Fruit fly (Drosophila melanogaster) whole organism, embryonic: Measurements from ENCODE around the gene wge.
A peak's percentile ranks its signal among the peaks of the same experiment; 100 is the strongest.

ENCODE experiments used
- Aef1 ChIP-seq: fragments of 200-800 bp; sonication (Bioruptor generic); IDR thresholded peaks from 3 replicates; pipeline ENCODE4 v1.3.6; 2022; ENCODE audit warnings: missing biosample characterization, missing genetic modification characterization
- Antp ChIP-seq: fragments of 200-800 bp; sonication (Bioruptor generic); optimal IDR thresholded peaks from 3 replicates; lab custom pipeline; 2016; ENCODE audit warnings: missing biosample characterization, missing genetic modification characterization
- B-H2 ChIP-seq: fragments of 200-800 bp; sonication (Bioruptor generic); optimal IDR thresholded peaks from 2 replicates; lab custom pipeline; 2018; ENCODE audit warnings: missing biosample characterization, mild to moderate bottlenecking, missing genetic modification characterization
- Blimp-1 ChIP-seq: fragments of 200-800 bp; sonication (Bioruptor generic); optimal IDR thresholded peaks from 3 replicates; lab custom pipeline; 2018; ENCODE audit warnings: missing biosample characterization, missing genetic modification characterization, mild to moderate bottlenecking, moderate library complexity, missing genetic modification reagents
- C15 ChIP-seq: fragments of 200-800 bp; sonication (Bioruptor generic); IDR thresholded peaks from 3 replicates; pipeline ENCODE4 v1.3.6; 2022; ENCODE audit warnings: missing biosample characterization, missing genetic modification characterization
- CG10366 ChIP-seq: fragments of 200-800 bp; sonication (Bioruptor generic); IDR thresholded peaks from 2 replicates; pipeline ENCODE4 v1.3.6; 2022; ENCODE audit warnings: missing biosample characterization, missing genetic modification characterization
- CG10979 ChIP-seq: fragments of 200-800 bp; sonication (Bioruptor generic); optimal IDR thresholded peaks from 2 replicates; lab custom pipeline; 2018; ENCODE audit warnings: missing biosample characterization, mild to moderate bottlenecking, missing genetic modification characterization, moderate library complexity
- CG11560 ChIP-seq: fragments of 200-800 bp; sonication (Bioruptor generic); IDR thresholded peaks from 3 replicates; pipeline ENCODE4 v1.3.6; 2022; ENCODE audit warnings: missing biosample characterization, missing genetic modification characterization
- CG12744 ChIP-seq: fragments of 200-800 bp; sonication (Bioruptor generic); optimal IDR thresholded peaks from 2 replicates; lab custom pipeline; 2016; ENCODE audit warnings: missing biosample characterization, missing genetic modification characterization
- CG12769 ChIP-seq: fragments of 200-800 bp; sonication (Bioruptor generic); optimal IDR thresholded peaks from 2 replicates; lab custom pipeline; 2019; ENCODE audit warnings: missing biosample characterization, mild to moderate bottlenecking, missing genetic modification characterization, moderate library complexity
- CG13424 ChIP-seq: fragments of 200-800 bp; sonication (Bioruptor generic); optimal IDR thresholded peaks from 2 replicates; lab custom pipeline; 2019; ENCODE audit warnings: missing biosample characterization, mild to moderate bottlenecking, missing genetic modification characterization, moderate library complexity
- CG1529 ChIP-seq: fragments of 200-800 bp; sonication (Bioruptor generic); optimal IDR thresholded peaks from 3 replicates; lab custom pipeline; 2018; ENCODE audit warnings: missing biosample characterization, missing genetic modification characterization
- CG32767 ChIP-seq: fragments of 200-800 bp; sonication (Bioruptor generic); IDR thresholded peaks from 2 replicates; pipeline ENCODE4 v1.3.6; 2022; ENCODE audit warnings: missing biosample characterization, missing genetic modification characterization
- CG32772 ChIP-seq: fragments of 200-800 bp; sonication (Bioruptor generic); IDR thresholded peaks from 2 replicates; pipeline ENCODE4 v1.3.6; 2022; ENCODE audit warnings: missing biosample characterization, missing genetic modification characterization
- CG4282 ChIP-seq: fragments of 200-800 bp; sonication (Bioruptor generic); optimal IDR thresholded peaks from 2 replicates; lab custom pipeline; 2016; ENCODE audit warnings: missing biosample characterization, missing genetic modification characterization
- CG4328 ChIP-seq: fragments of 200-800 bp; sonication (Bioruptor generic); optimal IDR thresholded peaks from 3 replicates; lab custom pipeline; 2017; ENCODE audit warnings: missing biosample characterization, missing genetic modification reagents, missing genetic modification characterization
- CG6791 ChIP-seq: fragments of 200-800 bp; sonication (Bioruptor generic); IDR thresholded peaks from 3 replicates; pipeline ENCODE4 v1.3.6; 2022; ENCODE audit warnings: missing biosample characterization, missing genetic modification characterization; ENCODE audit not compliant: partially characterized antibody
- Chrac-16 ChIP-seq: fragments of 200-800 bp; sonication (Bioruptor generic); optimal IDR thresholded peaks from 3 replicates; lab custom pipeline; 2016; ENCODE audit warnings: missing biosample characterization, missing genetic modification characterization
- D ChIP-seq, 2 experiments: fragments of 200-800 bp in 1 of 2; fragments of >200 bp in 1 of 2; sonication (Bioruptor generic) in 1 of 2; optimal IDR thresholded peaks; 2 replicates in 1 of 2; 3 replicates in 1 of 2; lab custom pipeline; 2017; ENCODE audit warnings: mild to moderate bottlenecking in 1 of 2, missing biosample characterization in 1 of 2, missing genetic modification characterization in 1 of 2, missing genetic modification reagents in 1 of 2
- Gug ChIP-seq: fragments of 200-800 bp; sonication (Bioruptor generic); IDR thresholded peaks from 4 replicates; pipeline ENCODE4 v1.3.6; 2022; ENCODE audit warnings: missing biosample characterization, missing genetic modification characterization
- HLH4C ChIP-seq: fragments of 200-800 bp; sonication (Bioruptor generic); IDR thresholded peaks from 3 replicates; pipeline ENCODE4 v1.3.6; 2022; ENCODE audit warnings: missing biosample characterization, missing genetic modification characterization; ENCODE audit not compliant: partially characterized antibody
- HmgZ ChIP-seq: fragments of 200-800 bp; sonication (Bioruptor generic); optimal IDR thresholded peaks from 2 replicates; lab custom pipeline; 2018; ENCODE audit warnings: missing biosample characterization, mild to moderate bottlenecking, missing genetic modification characterization
- Kr ChIP-seq: fragments of 200-800 bp; sonication (Bioruptor generic); optimal IDR thresholded peaks from 2 replicates; lab custom pipeline; 2017; ENCODE audit warnings: missing biosample characterization, mild to moderate bottlenecking, missing genetic modification characterization
- NfI ChIP-seq: fragments of 200-800 bp; sonication (Bioruptor generic); optimal IDR thresholded peaks from 3 replicates; lab custom pipeline; 2018; ENCODE audit warnings: missing biosample characterization, mild to moderate bottlenecking, missing genetic modification characterization, moderate library complexity
- Optix ChIP-seq: fragments of 200-800 bp; sonication (Bioruptor generic); IDR thresholded peaks from 3 replicates; pipeline ENCODE4 v1.3.6; 2022; ENCODE audit warnings: missing biosample characterization, missing genetic modification characterization
- Sox102F ChIP-seq: fragments of 200-800 bp; sonication (Bioruptor generic); optimal IDR thresholded peaks from 2 replicates; lab custom pipeline; 2018; ENCODE audit warnings: missing biosample characterization, mild to moderate bottlenecking, missing genetic modification characterization, moderate library complexity
- abd-A ChIP-seq: fragments of 200-800 bp; sonication (Bioruptor generic); optimal IDR thresholded peaks from 3 replicates; lab custom pipeline; 2019; ENCODE audit warnings: missing biosample characterization, mild to moderate bottlenecking, missing genetic modification characterization, moderate library complexity
- amos ChIP-seq: fragments of 200-800 bp; sonication (Bioruptor generic); IDR thresholded peaks from 2 replicates; pipeline ENCODE4 v1.3.6; 2022; ENCODE audit warnings: missing biosample characterization, missing genetic modification characterization; ENCODE audit not compliant: partially characterized antibody
- az2 ChIP-seq: fragments of 200-800 bp; sonication (Bioruptor generic); optimal IDR thresholded peaks from 3 replicates; lab custom pipeline; 2016; ENCODE audit warnings: missing biosample characterization, missing genetic modification characterization
- crol ChIP-seq: fragments of 200-800 bp; sonication (Bioruptor generic); IDR thresholded peaks from 2 replicates; pipeline ENCODE4 v1.3.6; 2022; ENCODE audit warnings: missing biosample characterization, missing genetic modification characterization
- crp ChIP-seq, 2 experiments: fragments of 200-800 bp; sonication (Bioruptor generic); optimal IDR thresholded peaks; 2 replicates in 1 of 2; 3 replicates in 1 of 2; lab custom pipeline; 2017; ENCODE audit warnings: missing biosample characterization in 2 of 2, missing genetic modification characterization in 2 of 2, mild to moderate bottlenecking in 1 of 2, moderate library complexity in 1 of 2
- dysf ChIP-seq: fragments of 200-800 bp; sonication (Bioruptor generic); IDR thresholded peaks from 3 replicates; pipeline ENCODE4 v1.3.6; 2022; ENCODE audit warnings: missing biosample characterization, missing genetic modification characterization
- exex ChIP-seq: fragments of 200-800 bp; sonication (Bioruptor generic); optimal IDR thresholded peaks from 4 replicates; lab custom pipeline; 2018; ENCODE audit warnings: missing biosample characterization, mild to moderate bottlenecking, missing genetic modification characterization, moderate library complexity
- gfzf ChIP-seq: fragments of 200-800 bp; sonication (Bioruptor generic); optimal IDR thresholded peaks from 2 replicates; lab custom pipeline; 2016; ENCODE audit warnings: missing biosample characterization, mild to moderate bottlenecking, missing genetic modification characterization, moderate library complexity
- grau ChIP-seq: fragments of 200-800 bp; optimal IDR thresholded peaks from 3 replicates; lab custom pipeline; 2019; ENCODE audit warnings: missing biosample characterization, mild to moderate bottlenecking, missing genetic modification characterization, moderate library complexity
- hth ChIP-seq: fragments of >200 bp; optimal IDR thresholded peaks from 2 replicates; lab custom pipeline; 2017; ENCODE audit warnings: inconsistent platforms
- insv ChIP-seq, 2 experiments: fragments of 200-800 bp; sonication (Bioruptor generic); optimal IDR thresholded peaks; 3 replicates each; lab custom pipeline; 2016 to 2018; ENCODE audit warnings: missing biosample characterization in 2 of 2, missing genetic modification characterization in 2 of 2
- jing ChIP-seq: fragments of 200-800 bp; sonication (Bioruptor generic); optimal IDR thresholded peaks from 2 replicates; lab custom pipeline; 2018; ENCODE audit warnings: missing biosample characterization, mild to moderate bottlenecking, missing genetic modification characterization
- odd ChIP-seq: fragments of 200-800 bp; sonication (Bioruptor generic); optimal IDR thresholded peaks from 2 replicates; lab custom pipeline; 2017; ENCODE audit warnings: missing biosample characterization, mild to moderate bottlenecking, missing genetic modification characterization
- onecut ChIP-seq: fragments of 200-800 bp; sonication (Bioruptor generic); IDR thresholded peaks from 2 replicates; pipeline ENCODE4 v1.3.6; 2022; ENCODE audit warnings: missing biosample characterization, missing genetic modification characterization
- pnt ChIP-seq: fragments of 200-800 bp; sonication (Bioruptor generic); optimal IDR thresholded peaks from 3 replicates; lab custom pipeline; 2016; ENCODE audit warnings: missing biosample characterization, missing genetic modification characterization
- sd ChIP-seq: fragments of 200-800 bp; sonication (Bioruptor generic); optimal IDR thresholded peaks from 3 replicates; lab custom pipeline; 2018; ENCODE audit warnings: missing biosample characterization, mild to moderate bottlenecking, missing genetic modification characterization, moderate library complexity
- seq ChIP-seq: fragments of 200-800 bp; sonication (Bioruptor generic); IDR thresholded peaks from 2 replicates; pipeline ENCODE4 v1.3.6; 2022; ENCODE audit warnings: missing biosample characterization, missing genetic modification characterization
- tap ChIP-seq: fragments of 200-800 bp; optimal IDR thresholded peaks from 3 replicates; lab custom pipeline; 2019; ENCODE audit warnings: missing biosample characterization, mild to moderate bottlenecking, missing genetic modification characterization, moderate library complexity
- tll ChIP-seq, 2 experiments: fragments of 200-800 bp in 1 of 2; fragments of >200 bp in 1 of 2; sonication (Bioruptor generic) in 1 of 2; optimal IDR thresholded peaks; 2 replicates each; lab custom pipeline; 2017 to 2019; ENCODE audit warnings: missing biosample characterization in 2 of 2, missing genetic modification characterization in 2 of 2, mild to moderate bottlenecking in 1 of 2, moderate library complexity in 1 of 2
- vfl ChIP-seq: fragments of 200-800 bp; sonication (Bioruptor generic); optimal IDR thresholded peaks from 2 replicates; lab custom pipeline; 2016; ENCODE audit warnings: missing biosample characterization, missing genetic modification characterization
- wor ChIP-seq: fragments of 200-800 bp; sonication (Bioruptor generic); IDR thresholded peaks from 2 replicates; pipeline ENCODE4 v1.3.6; 2022; ENCODE audit warnings: missing biosample characterization, missing genetic modification characterization
- zen ChIP-seq: fragments of 200-800 bp; sonication (Bioruptor generic); optimal IDR thresholded peaks from 3 replicates; lab custom pipeline; 2018; ENCODE audit warnings: missing biosample characterization, mild to moderate bottlenecking, missing genetic modification characterization, moderate library complexity
- zen2 ChIP-seq: fragments of 200-800 bp; sonication (Bioruptor generic); IDR thresholded peaks from 3 replicates; pipeline ENCODE4 v1.3.6; 2022; ENCODE audit warnings: missing biosample characterization, missing genetic modification characterization; ENCODE audit not compliant: partially characterized antibody

Gene wge

dm6 chr3R:22672695-22673346 is 48.1 kb downstream of the wge start:
- TF ChIP-seq onecut (GFP tag; lab: Robert Waterston, UW): no peak
- no peak for TF ChIP-seq vfl (GFP tag; lab: Kevin White, UChicago)
- no peak for TF ChIP-seq CG1529
- TF ChIP-seq NfI (GFP tag; lab: Kevin White, UChicago): no peak
- TF ChIP-seq CG10979 (tag; lab: Kevin White, UChicago): no peak
- TF ChIP-seq CG11560 (tag; lab: Robert Waterston, UW): no peak
- TF ChIP-seq zen (tag; lab: Kevin White, UChicago): peak; percentile 70
- no peak for TF ChIP-seq Sox102F (GFP tag; lab: Kevin White, UChicago)
- peak; percentile 36 for TF ChIP-seq CG12769
- no peak for TF ChIP-seq Aef1 (GFP tag; lab: Robert Waterston, UW)
- no peak for TF ChIP-seq exex (tag; lab: Kevin White, UChicago)
- no peak for TF ChIP-seq HLH4C (GFP tag; lab: Robert Waterston, UW)
- no peak for TF ChIP-seq dysf
- TF ChIP-seq abd-A: peak; percentile 16
- no peak for TF ChIP-seq CG12744 (GFP tag; lab: Kevin White, UChicago)
- TF ChIP-seq CG10366 (GFP tag; lab: Robert Waterston, UW): no peak
- no peak for TF ChIP-seq seq
- no peak for TF ChIP-seq Gug (GFP tag; lab: Robert Waterston, UW)
- peak in 1 of 2 experiments; percentile 71 for TF ChIP-seq insv (GFP tag; optimal IDR thresholded peaks at IDR 0.05; lab: Kevin White, UChicago)
- no peak for TF ChIP-seq grau (tag; lab: Kevin White, UChicago)
- no peak for TF ChIP-seq crp (GFP tag; optimal IDR thresholded peaks at IDR 0.05; lab: Kevin White, UChicago)
- no peak for TF ChIP-seq pnt
- no peak for TF ChIP-seq CG4328 (GFP tag; lab: Kevin White, UChicago)
- no peak for TF ChIP-seq CG32772 (GFP tag; lab: Robert Waterston, UW)
- no peak for TF ChIP-seq B-H2 (GFP tag; lab: Kevin White, UChicago)
- no peak for TF ChIP-seq C15 (GFP tag; lab: Robert Waterston, UW)
- TF ChIP-seq CG32767 (GFP tag; lab: Robert Waterston, UW): no peak
- no peak for TF ChIP-seq jing (GFP tag; lab: Kevin White, UChicago)
- 0 out of 3 replicates have a peak, but pooled peaks have one; percentile 41 for TF ChIP-seq CG6791
- no peak for TF ChIP-seq Optix (GFP tag; lab: Robert Waterston, UW)
- no peak for TF ChIP-seq gfzf (GFP tag; lab: Kevin White, UChicago)
- TF ChIP-seq CG4282 (GFP tag; lab: Kevin White, UChicago): no peak
- no peak for TF ChIP-seq wor
- peak; percentile 19 for TF ChIP-seq sd (tag; lab: Kevin White, UChicago)
- TF ChIP-seq crol: peak; percentile 64
- peak in 1 of 2 experiments; percentile 52 for TF ChIP-seq tll (GFP tag; optimal IDR thresholded peaks at IDR 0.05; lab: Kevin White, UChicago)
- TF ChIP-seq D (optimal IDR thresholded peaks at IDR 0.05; lab: Kevin White, UChicago): peak; percentile 90
- TF ChIP-seq D (GFP tag; optimal IDR thresholded peaks at IDR 0.05; lab: Kevin White, UChicago): no peak
- TF ChIP-seq az2 (GFP tag; lab: Kevin White, UChicago): no peak
- TF ChIP-seq Kr (GFP tag; lab: Kevin White, UChicago): peak; percentile 6
- no peak for TF ChIP-seq Chrac-16 (GFP tag; lab: Kevin White, UChicago)
- peak; percentile 58 for TF ChIP-seq Blimp-1
- no peak for TF ChIP-seq Antp (GFP tag; lab: Kevin White, UChicago)
- TF ChIP-seq HmgZ (tag; lab: Kevin White, UChicago): no peak
- TF ChIP-seq odd (GFP tag; lab: Kevin White, UChicago): no peak
- TF ChIP-seq amos (GFP tag; lab: Robert Waterston, UW): no peak
- no peak for TF ChIP-seq CG13424 (tag; lab: Kevin White, UChicago)
- no peak for TF ChIP-seq zen2
- no peak for TF ChIP-seq tap
- peak; percentile 91 for TF ChIP-seq hth (lab: Kevin White, UChicago)
